Worm (Caenorhabditis elegans) whole organism, L3 larva: ENCODE results near the gene lron-12.

Experiments
- ZK546.5 ChIP-seq: sonication (generic microtip); optimal IDR thresholded peaks from 2 replicates; lab custom pipeline; 2017; ENCODE audit warnings: missing biosample characterization, missing genetic modification characterization
- ama-1 ChIP-seq: fragments of 150-350 bp; optimal IDR thresholded peaks from 2 replicates; lab custom pipeline; 2018
- elt-2 ChIP-seq: sonication (generic microtip); optimal IDR thresholded peaks from 2 replicates; lab custom pipeline; 2016; ENCODE audit warnings: missing genetic modification reagents, mild to moderate bottlenecking, missing genetic modification characterization, missing compliant biosample characterization
- jun-1 ChIP-seq: fragments of 150-350 bp; optimal IDR thresholded peaks from 2 replicates; lab custom pipeline; 2014; ENCODE audit warnings: missing biosample characterization, missing genetic modification reagents, missing genetic modification characterization
- ztf-11 ChIP-seq: fragments of 150-350 bp; optimal IDR thresholded peaks from 2 replicates; lab custom pipeline; 2014; ENCODE audit warnings: missing biosample characterization, missing genetic modification characterization

DNA sequence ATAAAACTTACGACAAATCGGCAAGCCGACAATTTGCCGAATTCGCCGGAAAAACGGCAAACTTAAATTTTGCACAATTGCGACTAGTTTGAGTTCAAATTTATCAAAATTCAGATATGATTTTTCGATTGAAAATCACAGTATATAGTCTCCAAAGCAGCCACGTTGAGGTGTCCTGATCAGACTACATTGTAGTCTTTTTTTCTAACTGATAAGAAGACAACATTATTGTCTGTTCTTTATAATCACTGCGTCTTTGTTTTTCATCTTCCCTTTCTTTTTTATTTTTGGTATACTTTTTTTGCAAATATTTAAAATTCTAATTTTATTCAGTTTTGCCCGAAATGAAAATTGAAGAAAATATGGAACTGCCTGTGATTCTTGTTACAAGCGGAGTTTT lies 10.8 kb downstream of the lron-12 start, which contains the start of the genes cest-12 and lonp-2:
- TF ChIP-seq jun-1 (tag; lab: Kevin White, UChicago) (no peak), ama-1 (lab: Kevin White, UChicago) (no peak), ZK546.5 (tag; lab: Kevin White, UChicago) (no peak), elt-2 (peak; percentile 19), ztf-11 (tag; lab: Kevin White, UChicago) (no peak)
